Worm (Caenorhabditis elegans): ENCODE data around the gene C42C1.3.

Gene C42C1.3

DNA sequence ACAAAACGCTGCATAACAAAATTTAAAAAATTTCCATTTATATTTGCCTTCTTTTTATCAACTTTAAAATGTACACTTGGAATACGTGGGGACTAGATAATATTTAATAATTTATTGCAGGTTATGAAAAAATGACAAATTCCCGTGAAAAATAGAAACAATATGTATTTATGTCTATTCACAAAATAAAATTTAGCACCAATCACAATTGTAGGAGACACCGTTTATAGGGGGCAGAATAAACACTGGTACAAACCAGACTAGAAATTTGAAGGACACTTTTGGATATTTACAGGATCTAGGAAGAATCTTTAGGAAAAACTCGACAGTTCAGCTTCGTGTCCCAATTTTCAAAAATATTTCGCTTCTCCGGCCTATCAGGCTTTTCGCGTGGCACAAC is at the start of gene C42C1.3:
Gene C42C1.3, minus strand, starts transcription at position 101 of the 400 bp plus-strand sequence.
- no peak for TF ChIP-seq ztf-23 (GFP tag; IDR thresholded peaks at IDR 0.05)
- no peak for TF ChIP-seq med-1 (GFP tag; optimal IDR thresholded peaks at IDR 0.05; ENCODE audit: insufficient read depth)
- no peak for TF ChIP-seq ref-1 (GFP tag; conservative IDR thresholded peaks at IDR 0.05)
- TF ChIP-seq ztf-29 (GFP tag; IDR thresholded peaks at IDR 0.05) = no peak
- no peak for TF ChIP-seq cog-1 (tag; optimal IDR thresholded peaks at IDR 0.05)
- no peak for TF ChIP-seq T22C8.4 (GFP tag; IDR thresholded peaks at IDR 0.05)
- TF ChIP-seq tab-1 (GFP tag; IDR thresholded peaks at IDR 0.05) = no peak
- no peak for TF ChIP-seq flt-1 (GFP tag; IDR thresholded peaks at IDR 0.05)
- no peak for TF ChIP-seq klf-2 (GFP tag; conservative IDR thresholded peaks at IDR 0.05)

DNA sequence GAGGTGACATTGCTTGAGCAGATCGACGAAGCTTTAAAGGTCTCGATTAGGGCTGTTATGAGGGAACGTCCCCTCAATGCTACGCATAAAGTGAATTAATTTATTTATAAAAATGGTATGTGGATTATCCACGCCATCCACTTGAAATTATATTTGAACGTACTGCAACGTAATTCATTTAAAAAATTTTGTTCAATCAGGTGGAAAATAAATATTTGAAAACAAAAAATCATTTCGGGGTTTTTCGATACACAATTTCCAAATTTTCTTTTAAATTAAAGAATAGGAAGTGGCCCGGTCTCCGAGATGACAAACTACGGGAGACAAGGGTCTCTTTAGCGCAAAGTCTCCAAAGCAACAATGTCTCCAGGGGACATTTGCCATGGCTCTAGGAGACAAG is 41.3 kb upstream of the C42C1.3 start, which contains the start of gene oac-58:
Gene oac-58, minus strand, starts transcription at position 101 of the 400 bp plus-strand sequence.
- TF ChIP-seq cog-1 (tag; optimal IDR thresholded peaks at IDR 0.05) (no peak), klf-2 (GFP tag; conservative IDR thresholded peaks at IDR 0.05) (no peak), ref-1 (GFP tag; conservative IDR thresholded peaks at IDR 0.05) (no peak), flt-1 (GFP tag; IDR thresholded peaks at IDR 0.05) (no peak), T22C8.4 (GFP tag; IDR thresholded peaks at IDR 0.05) (no peak), med-1 (GFP tag; optimal IDR thresholded peaks at IDR 0.05; ENCODE audit: insufficient read depth) (no peak), ztf-29 (GFP tag; IDR thresholded peaks at IDR 0.05) (no peak), ztf-23 (GFP tag; IDR thresholded peaks at IDR 0.05) (no peak), tab-1 (GFP tag; IDR thresholded peaks at IDR 0.05) (no peak)

DNA sequence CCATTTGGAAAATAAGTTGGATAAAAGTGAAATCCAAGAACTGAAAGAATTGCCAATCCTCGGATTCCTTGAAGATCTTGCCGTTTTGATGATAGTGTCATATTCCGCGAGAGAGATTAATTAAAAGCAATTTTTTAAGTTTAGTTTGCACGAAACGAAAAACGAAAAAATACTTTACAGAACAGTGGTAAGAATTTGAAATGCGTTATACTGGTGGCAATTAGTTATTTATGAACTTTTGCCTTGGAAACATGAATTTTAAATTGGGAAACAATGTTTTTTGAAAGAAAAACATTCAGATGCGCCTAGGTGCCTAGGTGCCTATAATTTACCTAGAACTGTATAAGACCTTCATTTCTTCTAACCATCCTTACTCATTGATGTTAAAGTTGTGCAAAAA is 37.4 kb upstream of the C42C1.3 start, which contains the start of gene oac-57:
Gene oac-57, minus strand, starts transcription at position 101 of the 400 bp plus-strand sequence.
- TF ChIP-seq ztf-23 (GFP tag; IDR thresholded peaks at IDR 0.05) = no peak
- TF ChIP-seq ztf-29 (GFP tag; IDR thresholded peaks at IDR 0.05) = no peak
- TF ChIP-seq cog-1 (tag; optimal IDR thresholded peaks at IDR 0.05) = no peak
- no peak for TF ChIP-seq flt-1 (GFP tag; IDR thresholded peaks at IDR 0.05)
- TF ChIP-seq ref-1 (GFP tag; conservative IDR thresholded peaks at IDR 0.05) = no peak
- no peak for TF ChIP-seq klf-2 (GFP tag; conservative IDR thresholded peaks at IDR 0.05)
- TF ChIP-seq T22C8.4 (GFP tag; IDR thresholded peaks at IDR 0.05) = no peak
- TF ChIP-seq tab-1 (GFP tag; IDR thresholded peaks at IDR 0.05) = no peak
- TF ChIP-seq med-1 (GFP tag; optimal IDR thresholded peaks at IDR 0.05; ENCODE audit: insufficient read depth) = no peak

- TF ChIP-seq T22C8.4 (GFP tag; IDR thresholded peaks at IDR 0.05) (no peak), flt-1 (GFP tag; IDR thresholded peaks at IDR 0.05) (no peak), ztf-29 (GFP tag; IDR thresholded peaks at IDR 0.05) (no peak), ref-1 (GFP tag; conservative IDR thresholded peaks at IDR 0.05) (no peak), med-1 (GFP tag; optimal IDR thresholded peaks at IDR 0.05; ENCODE audit: insufficient read depth) (no peak), klf-2 (GFP tag; conservative IDR thresholded peaks at IDR 0.05) (no peak), ztf-23 (GFP tag; IDR thresholded peaks at IDR 0.05) (no peak), tab-1 (GFP tag; IDR thresholded peaks at IDR 0.05) (no peak), cog-1 (tag; optimal IDR thresholded peaks at IDR 0.05) (no peak)
These were observed 35.7 kb upstream of the C42C1.3 start for ce11 chrIV:12305956-12306355.

- TF ChIP-seq tab-1 (GFP tag; IDR thresholded peaks at IDR 0.05) = no peak
- TF ChIP-seq med-1 (GFP tag; optimal IDR thresholded peaks at IDR 0.05; ENCODE audit: insufficient read depth) = no peak
- no peak for TF ChIP-seq cog-1 (tag; optimal IDR thresholded peaks at IDR 0.05)
- TF ChIP-seq klf-2 (GFP tag; conservative IDR thresholded peaks at IDR 0.05) = no peak
- TF ChIP-seq ztf-23 (GFP tag; IDR thresholded peaks at IDR 0.05) = no peak
- no peak for TF ChIP-seq ref-1 (GFP tag; conservative IDR thresholded peaks at IDR 0.05)
- no peak for TF ChIP-seq T22C8.4 (GFP tag; IDR thresholded peaks at IDR 0.05)
- TF ChIP-seq flt-1 (GFP tag; IDR thresholded peaks at IDR 0.05) = no peak
- no peak for TF ChIP-seq ztf-29 (GFP tag; IDR thresholded peaks at IDR 0.05)
These were observed 34.5 kb upstream of the C42C1.3 start for ce11 chrIV:12304750-12305149.

DNA sequence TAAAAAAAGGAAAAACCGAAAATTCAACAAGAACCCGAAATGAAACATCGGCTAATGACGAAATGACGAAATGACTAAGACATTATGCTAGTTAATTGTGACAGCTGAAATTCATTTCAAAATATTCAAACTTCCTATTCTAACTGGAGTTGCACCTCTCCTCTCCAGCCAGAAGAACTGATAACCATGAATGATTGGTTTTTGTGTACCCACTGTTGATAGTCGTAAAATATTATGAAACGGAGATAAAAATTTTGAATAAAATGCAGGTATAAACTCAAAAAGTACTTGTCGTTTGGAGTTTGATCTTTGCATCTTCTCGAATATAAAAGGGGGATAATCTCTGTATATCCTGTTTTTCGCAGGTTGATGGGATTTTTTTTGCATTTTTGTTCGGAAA is 32.6 kb upstream of the C42C1.3 start:
- TF ChIP-seq flt-1 (GFP tag; IDR thresholded peaks at IDR 0.05) (no peak), ztf-29 (GFP tag; IDR thresholded peaks at IDR 0.05) (no peak)

DNA sequence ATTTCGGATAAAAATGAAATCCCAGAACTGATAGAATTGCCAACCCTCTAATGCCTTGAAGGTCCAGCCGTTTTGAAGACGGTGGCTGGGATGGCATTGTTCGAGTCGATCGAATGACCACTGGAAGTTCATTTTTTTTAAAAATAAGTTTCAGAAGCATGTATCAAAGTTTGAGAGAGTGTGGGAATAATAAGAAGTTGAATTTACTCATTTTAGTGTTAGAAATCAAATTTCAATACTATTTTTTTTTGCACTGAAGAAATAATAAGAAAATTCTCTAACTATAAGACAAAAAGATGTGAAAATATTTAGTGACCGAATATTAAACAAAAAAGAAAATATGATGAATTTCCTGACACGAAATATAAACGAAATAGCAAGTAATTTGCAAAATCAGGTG is 30.9 kb upstream of the C42C1.3 start, which contains the start of gene oac-59:
Gene oac-59, minus strand, starts transcription at position 101 of the 400 bp plus-strand sequence.
- TF ChIP-seq flt-1 (GFP tag; IDR thresholded peaks at IDR 0.05) (no peak), ztf-29 (GFP tag; IDR thresholded peaks at IDR 0.05) (no peak), ztf-23 (GFP tag; IDR thresholded peaks at IDR 0.05) (no peak), med-1 (GFP tag; optimal IDR thresholded peaks at IDR 0.05; ENCODE audit: insufficient read depth) (no peak), cog-1 (tag; optimal IDR thresholded peaks at IDR 0.05) (no peak), ref-1 (GFP tag; conservative IDR thresholded peaks at IDR 0.05) (no peak), T22C8.4 (GFP tag; IDR thresholded peaks at IDR 0.05) (no peak), tab-1 (GFP tag; IDR thresholded peaks at IDR 0.05) (no peak), klf-2 (GFP tag; conservative IDR thresholded peaks at IDR 0.05) (no peak)

DNA sequence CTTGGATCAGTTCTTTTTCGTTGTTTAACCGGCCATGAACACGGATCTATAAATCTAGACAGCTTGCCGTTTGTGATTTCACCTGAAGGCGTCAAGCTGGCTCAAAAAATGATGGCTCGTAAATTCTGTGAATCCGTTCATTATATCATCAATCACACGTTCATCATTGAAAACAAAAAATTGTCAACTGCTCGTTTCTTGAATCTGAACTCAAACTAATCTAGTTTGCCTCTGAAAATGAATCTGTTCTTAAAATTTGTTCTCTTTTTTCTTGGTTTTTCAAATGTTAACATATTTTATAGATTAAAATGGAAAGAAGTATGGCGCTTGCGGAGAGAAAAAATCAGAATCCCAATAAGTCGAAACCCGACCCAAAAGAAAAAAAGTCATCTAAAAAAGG is 20.5 kb upstream of the C42C1.3 start, which contains the start of gene C42C1.8:
Gene C42C1.8, plus strand, starts transcription at position 301 of the 400 bp plus-strand sequence.
- TF ChIP-seq ztf-23 (GFP tag; IDR thresholded peaks at IDR 0.05) (no peak), med-1 (GFP tag; optimal IDR thresholded peaks at IDR 0.05; ENCODE audit: insufficient read depth) (no peak), tab-1 (GFP tag; IDR thresholded peaks at IDR 0.05) (no peak), ref-1 (GFP tag; conservative IDR thresholded peaks at IDR 0.05) (no peak), ztf-29 (GFP tag; IDR thresholded peaks at IDR 0.05) (no peak), T22C8.4 (GFP tag; IDR thresholded peaks at IDR 0.05) (no peak), cog-1 (tag; optimal IDR thresholded peaks at IDR 0.05) (no peak), flt-1 (GFP tag; IDR thresholded peaks at IDR 0.05) (no peak), klf-2 (GFP tag; conservative IDR thresholded peaks at IDR 0.05) (no peak)

DNA sequence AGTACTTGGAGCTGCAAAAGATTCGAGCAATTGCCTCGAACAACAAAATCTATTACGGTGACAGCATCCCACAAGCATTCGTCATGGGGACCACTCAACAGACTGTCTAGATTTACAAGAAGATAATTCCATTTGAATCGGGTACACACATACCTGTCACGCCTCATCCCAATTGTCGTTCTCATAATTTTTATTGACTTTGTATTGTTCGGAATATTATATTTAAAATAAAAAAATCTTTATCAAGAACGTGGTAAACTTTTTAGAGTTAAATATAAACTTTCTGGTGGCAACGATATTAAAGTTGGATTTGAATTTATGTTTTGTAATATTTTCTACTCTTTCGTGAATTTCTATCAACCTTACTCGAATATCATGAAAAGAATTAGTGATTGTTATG is 18.9 kb upstream of the C42C1.3 start, which contains the start of gene C42C1.9:
Gene C42C1.9, plus strand, starts transcription at position 301 of the 400 bp plus-strand sequence.
- no peak for TF ChIP-seq ztf-29 (GFP tag; IDR thresholded peaks at IDR 0.05)
- no peak for TF ChIP-seq med-1 (GFP tag; optimal IDR thresholded peaks at IDR 0.05; ENCODE audit: insufficient read depth)
- TF ChIP-seq cog-1 (tag; optimal IDR thresholded peaks at IDR 0.05) = no peak
- TF ChIP-seq flt-1 (GFP tag; IDR thresholded peaks at IDR 0.05) = no peak
- TF ChIP-seq T22C8.4 (GFP tag; IDR thresholded peaks at IDR 0.05) = no peak
- no peak for TF ChIP-seq tab-1 (GFP tag; IDR thresholded peaks at IDR 0.05)
- no peak for TF ChIP-seq klf-2 (GFP tag; conservative IDR thresholded peaks at IDR 0.05)
- no peak for TF ChIP-seq ref-1 (GFP tag; conservative IDR thresholded peaks at IDR 0.05)
- no peak for TF ChIP-seq ztf-23 (GFP tag; IDR thresholded peaks at IDR 0.05)

DNA sequence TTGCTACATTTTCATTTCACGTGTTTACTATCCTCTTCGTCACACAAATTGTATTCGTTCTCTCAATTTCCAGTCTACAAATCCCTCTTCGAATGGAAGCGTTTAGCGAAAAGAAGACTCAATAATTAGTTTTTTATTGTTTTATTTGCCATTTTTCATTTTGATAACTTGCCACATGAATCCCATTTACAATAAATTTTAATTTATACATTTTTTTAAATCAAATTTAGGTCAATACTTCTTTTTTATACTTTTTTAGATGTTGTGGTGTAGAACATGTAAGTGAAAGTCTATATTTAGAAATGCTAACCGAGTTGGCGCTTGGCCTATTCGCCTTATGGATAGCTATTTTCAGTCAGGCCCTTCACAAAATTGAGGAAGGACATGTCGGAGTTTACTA is 17.3 kb upstream of the C42C1.3 start, which contains the start of gene erl-1:
Gene erl-1, plus strand, starts transcription at position 301 of the 400 bp plus-strand sequence.
- TF ChIP-seq tab-1 (GFP tag; IDR thresholded peaks at IDR 0.05) (no peak), klf-2 (GFP tag; conservative IDR thresholded peaks at IDR 0.05) (no peak)

Data from whole organism, midembryonic.